Worm (Caenorhabditis elegans) whole organism, mixed stage, embryonic: ENCODE results near the gene C02D5.2.

Experiments used
- lin-13 ChIP-seq: fragments of 150-350 bp; optimal IDR thresholded peaks from 2 replicates; lab custom pipeline; 2014; ENCODE audit warnings: missing biosample characterization, missing genetic modification characterization
- mep-1 ChIP-seq: fragments of 150-350 bp; optimal IDR thresholded peaks from 2 replicates; lab custom pipeline; 2017; ENCODE audit warnings: missing biosample characterization, missing genetic modification reagents, missing genetic modification characterization, inconsistent platforms
- nhr-2 ChIP-seq: fragments of 150-350 bp; optimal IDR thresholded peaks from 2 replicates; lab custom pipeline; 2014; ENCODE audit warnings: missing biosample characterization, missing genetic modification characterization
- snpc-4 ChIP-seq: fragments of 150-350 bp; optimal IDR thresholded peaks from 2 replicates; lab custom pipeline; 2014; ENCODE audit warnings: missing biosample characterization, missing genetic modification characterization
- unc-62 ChIP-seq: fragments of 150-350 bp; optimal IDR thresholded peaks from 2 replicates; lab custom pipeline; 2014; ENCODE audit warnings: missing biosample characterization, missing genetic modification reagents, missing genetic modification characterization
- ztf-11 ChIP-seq: fragments of 150-350 bp; optimal IDR thresholded peaks from 2 replicates; lab custom pipeline; 2014; ENCODE audit warnings: missing biosample characterization, missing genetic modification characterization

DNA sequence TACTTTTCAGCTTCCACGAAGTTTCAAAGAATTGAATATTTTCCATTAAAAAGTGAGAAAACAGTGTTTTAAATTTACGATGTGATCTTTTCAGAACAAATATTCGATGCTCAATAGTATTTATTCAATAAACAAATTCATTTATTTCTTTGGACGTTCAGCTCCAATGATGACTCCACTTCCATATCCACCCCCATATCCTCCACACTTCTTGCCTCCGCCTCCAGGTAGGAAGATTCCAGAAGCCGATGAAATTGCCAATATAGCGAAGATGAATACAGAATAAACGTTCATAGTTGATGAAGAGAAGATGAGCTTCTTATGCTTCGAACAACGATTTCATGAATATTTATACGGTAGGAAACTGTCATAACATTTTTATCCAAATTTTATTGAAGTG is 32.1 kb downstream of the C02D5.2 start, which contains the start of gene fip-3:
- no peak for TF ChIP-seq unc-62 (GFP tag; lab: Kevin White, UChicago)
- TF ChIP-seq lin-13 (tag; lab: Kevin White, UChicago), result no peak
- TF ChIP-seq nhr-2 (tag; lab: Kevin White, UChicago), result no peak
- no peak for TF ChIP-seq ztf-11 (tag; lab: Kevin White, UChicago)
- TF ChIP-seq mep-1 (tag; lab: Kevin White, UChicago), result no peak
- TF ChIP-seq snpc-4 (tag; lab: Kevin White, UChicago), result no peak
